Fruit fly (Drosophila melanogaster) whole organism, embryonic: ENCODE results near the gene Vsp37A.

Source experiments
- Aef1 ChIP-seq: fragments of 200-800 bp; sonication (Bioruptor generic); IDR thresholded peaks from 3 replicates; pipeline ENCODE4 v1.3.6; 2022; ENCODE audit warnings: missing biosample characterization, missing genetic modification characterization
- BEAF-32 ChIP-seq: fragments of 200-800 bp; sonication (Bioruptor generic); optimal IDR thresholded peaks from 3 replicates; lab custom pipeline; 2017; ENCODE audit warnings: missing biosample characterization, missing genetic modification characterization, mild to moderate bottlenecking, moderate library complexity, missing genetic modification reagents
- Blimp-1 ChIP-seq: fragments of 200-800 bp; sonication (Bioruptor generic); optimal IDR thresholded peaks from 3 replicates; lab custom pipeline; 2018; ENCODE audit warnings: missing biosample characterization, missing genetic modification characterization, mild to moderate bottlenecking, moderate library complexity, missing genetic modification reagents
- CG10267 ChIP-seq: fragments of 200-800 bp; sonication (Bioruptor generic); optimal IDR thresholded peaks from 2 replicates; lab custom pipeline; 2018; ENCODE audit warnings: missing biosample characterization, mild to moderate bottlenecking, missing genetic modification characterization, moderate library complexity
- CG11504 ChIP-seq: fragments of 200-800 bp; sonication (Bioruptor generic); optimal IDR thresholded peaks from 3 replicates; lab custom pipeline; 2019; ENCODE audit warnings: missing biosample characterization, mild to moderate bottlenecking, missing genetic modification characterization, moderate library complexity
- CG12299 ChIP-seq: fragments of 200-800 bp; sonication (Bioruptor generic); optimal IDR thresholded peaks from 2 replicates; lab custom pipeline; 2018; ENCODE audit warnings: missing biosample characterization, mild to moderate bottlenecking, missing genetic modification characterization
- CG13287 ChIP-seq: fragments of 200-800 bp; sonication (Bioruptor generic); IDR thresholded peaks from 2 replicates; pipeline ENCODE4 v1.3.6; 2022; ENCODE audit warnings: missing biosample characterization, missing genetic modification characterization; ENCODE audit not compliant: partially characterized antibody
- CG14667 ChIP-seq: fragments of 200-800 bp; sonication (Bioruptor generic); IDR thresholded peaks from 2 replicates; pipeline ENCODE4 v1.3.6; 2022; ENCODE audit warnings: missing biosample characterization, missing genetic modification characterization
- CG14710 ChIP-seq: fragments of 200-800 bp; sonication (Bioruptor generic); optimal IDR thresholded peaks from 3 replicates; lab custom pipeline; 2019; ENCODE audit warnings: missing biosample characterization, mild to moderate bottlenecking, missing genetic modification characterization, moderate library complexity
- CG14860 ChIP-seq: fragments of 200-800 bp; sonication (Bioruptor generic); IDR thresholded peaks from 3 replicates; pipeline ENCODE4 v1.3.6; 2022; ENCODE audit warnings: missing biosample characterization, missing genetic modification characterization; ENCODE audit not compliant: partially characterized antibody
- CG15514 ChIP-seq: fragments of 200-800 bp; sonication (Bioruptor generic); optimal IDR thresholded peaks from 3 replicates; lab custom pipeline; 2017; ENCODE audit warnings: missing biosample characterization, missing genetic modification characterization, mild to moderate bottlenecking, moderate library complexity, missing genetic modification reagents
- CG1603 ChIP-seq: fragments of 200-800 bp; sonication (Bioruptor generic); optimal IDR thresholded peaks from 2 replicates; lab custom pipeline; 2019; ENCODE audit warnings: missing biosample characterization, mild to moderate bottlenecking, missing genetic modification characterization, moderate library complexity
- CG17612 ChIP-seq: fragments of 200-800 bp; sonication (Bioruptor generic); IDR thresholded peaks from 2 replicates; pipeline ENCODE4 v1.3.6; 2022; ENCODE audit warnings: missing biosample characterization, missing genetic modification characterization
- CG30020 ChIP-seq: fragments of 200-800 bp; optimal IDR thresholded peaks from 2 replicates; lab custom pipeline; 2019; ENCODE audit warnings: missing biosample characterization, mild to moderate bottlenecking, missing genetic modification characterization, moderate library complexity
- CG30431 ChIP-seq: fragments of 200-800 bp; sonication (Bioruptor generic); optimal IDR thresholded peaks from 2 replicates; lab custom pipeline; 2017; ENCODE audit warnings: missing biosample characterization, missing genetic modification characterization
- CG34376 ChIP-seq: fragments of 200-800 bp; sonication (Bioruptor generic); optimal IDR thresholded peaks from 2 replicates; lab custom pipeline; 2018; ENCODE audit warnings: missing biosample characterization, mild to moderate bottlenecking, missing genetic modification characterization
- CG3847 ChIP-seq: fragments of 200-800 bp; sonication (Bioruptor generic); IDR thresholded peaks from 2 replicates; pipeline ENCODE4 v1.3.6; 2022; ENCODE audit warnings: missing biosample characterization, missing genetic modification characterization
- CG6791 ChIP-seq: fragments of 200-800 bp; sonication (Bioruptor generic); IDR thresholded peaks from 3 replicates; pipeline ENCODE4 v1.3.6; 2022; ENCODE audit warnings: missing biosample characterization, missing genetic modification characterization; ENCODE audit not compliant: partially characterized antibody
- CG8478 ChIP-seq: fragments of >200 bp; optimal IDR thresholded peaks from 2 replicates; lab custom pipeline; 2018
- CG8924 ChIP-seq: fragments of 200-800 bp; optimal IDR thresholded peaks from 3 replicates; lab custom pipeline; 2019; ENCODE audit warnings: missing biosample characterization, mild to moderate bottlenecking, missing genetic modification characterization, moderate library complexity
- Dip3 ChIP-seq: fragments of 200-800 bp; sonication (Bioruptor generic); optimal IDR thresholded peaks from 3 replicates; lab custom pipeline; 2016; ENCODE audit warnings: missing biosample characterization, missing genetic modification characterization
- Dp ChIP-seq: fragments of 200-800 bp; sonication (Bioruptor generic); optimal IDR thresholded peaks from 2 replicates; lab custom pipeline; 2018; ENCODE audit warnings: missing biosample characterization, mild to moderate bottlenecking, missing genetic modification characterization, moderate library complexity
- HmgZ ChIP-seq: fragments of 200-800 bp; sonication (Bioruptor generic); optimal IDR thresholded peaks from 2 replicates; lab custom pipeline; 2018; ENCODE audit warnings: missing biosample characterization, mild to moderate bottlenecking, missing genetic modification characterization
- MBD-R2 ChIP-seq: fragments of 200-800 bp; sonication (Bioruptor generic); IDR thresholded peaks from 2 replicates; pipeline ENCODE4 v1.3.6; 2022; ENCODE audit warnings: missing biosample characterization, missing genetic modification characterization
- MESR4 ChIP-seq: fragments of 200-800 bp; sonication (Bioruptor generic); optimal IDR thresholded peaks from 2 replicates; lab custom pipeline; 2018; ENCODE audit warnings: missing biosample characterization, mild to moderate bottlenecking, missing genetic modification characterization, moderate library complexity
- Med ChIP-seq: fragments of 200-800 bp; sonication (Bioruptor generic); peaks from one replicate; lab custom pipeline; 2016; ENCODE audit warnings: missing biosample characterization, missing genetic modification characterization, mild to moderate bottlenecking, inconsistent platforms, moderate library complexity
- Mes4 ChIP-seq: fragments of 200-800 bp; sonication (Bioruptor generic); optimal IDR thresholded peaks from 2 replicates; lab custom pipeline; 2016; ENCODE audit warnings: missing biosample characterization, missing genetic modification characterization
- NK7.1 ChIP-seq: fragments of 200-800 bp; sonication (Bioruptor generic); optimal IDR thresholded peaks from 3 replicates; lab custom pipeline; 2016; ENCODE audit warnings: missing biosample characterization, missing genetic modification characterization
- Scr ChIP-seq: fragments of 200-800 bp; sonication (Bioruptor generic); IDR thresholded peaks from 2 replicates; pipeline ENCODE4 v1.3.6; 2022; ENCODE audit warnings: missing biosample characterization, missing genetic modification characterization; ENCODE audit not compliant: partially characterized antibody
- Sin3A ChIP-seq: fragments of >200 bp; optimal IDR thresholded peaks from 2 replicates; lab custom pipeline; 2018
- Sry-β ChIP-seq: fragments of 200-800 bp; sonication (Bioruptor generic); optimal IDR thresholded peaks from 2 replicates; lab custom pipeline; 2018; ENCODE audit warnings: missing biosample characterization, mild to moderate bottlenecking, missing genetic modification characterization, moderate library complexity
- btn ChIP-seq: fragments of 200-800 bp; sonication (Bioruptor generic); optimal IDR thresholded peaks from 2 replicates; lab custom pipeline; 2016; ENCODE audit warnings: missing biosample characterization, missing genetic modification characterization
- croc ChIP-seq: fragments of 200-800 bp; sonication (Bioruptor generic); conservative IDR thresholded peaks from 3 replicates; pipeline ENCODE4 v1.3.6; 2022; ENCODE audit warnings: missing biosample characterization, missing genetic modification characterization
- dimm ChIP-seq: fragments of 200-800 bp; sonication (Bioruptor generic); IDR thresholded peaks from 2 replicates; pipeline ENCODE4 v1.3.6; 2022; ENCODE audit warnings: missing biosample characterization, missing genetic modification characterization
- ewg ChIP-seq: fragments of 200-800 bp; sonication (Bioruptor generic); optimal IDR thresholded peaks from 3 replicates; lab custom pipeline; 2017; ENCODE audit warnings: mild to moderate bottlenecking, missing biosample characterization, missing genetic modification reagents, missing genetic modification characterization
- exex ChIP-seq: fragments of 200-800 bp; sonication (Bioruptor generic); optimal IDR thresholded peaks from 4 replicates; lab custom pipeline; 2018; ENCODE audit warnings: missing biosample characterization, mild to moderate bottlenecking, missing genetic modification characterization, moderate library complexity
- fd3F ChIP-seq: fragments of 200-800 bp; sonication (Bioruptor generic); optimal IDR thresholded peaks from 2 replicates; lab custom pipeline; 2018; ENCODE audit warnings: missing biosample characterization, mild to moderate bottlenecking, missing genetic modification characterization, moderate library complexity
- hbn ChIP-seq: fragments of 200-800 bp; sonication (Bioruptor generic); IDR thresholded peaks from 2 replicates; pipeline ENCODE4 v1.3.6; 2022; ENCODE audit warnings: missing biosample characterization, missing genetic modification characterization; ENCODE audit not compliant: partially characterized antibody
- ind ChIP-seq: fragments of 200-800 bp; sonication (Bioruptor generic); optimal IDR thresholded peaks from 3 replicates; lab custom pipeline; 2016; ENCODE audit warnings: missing biosample characterization, missing genetic modification characterization
- jing ChIP-seq: fragments of 200-800 bp; sonication (Bioruptor generic); optimal IDR thresholded peaks from 2 replicates; lab custom pipeline; 2018; ENCODE audit warnings: missing biosample characterization, mild to moderate bottlenecking, missing genetic modification characterization
- prd ChIP-seq, 3 experiments: fragments of >200 bp in 2 of 3; fragments of 200-800 bp in 1 of 3; sonication (Bioruptor generic) in 1 of 3; optimal IDR thresholded peaks in 2 of 3; IDR thresholded peaks in 1 of 3; 2 replicates in 2 of 3; 3 replicates in 1 of 3; pipeline versions ENCODE4 v1.3.6 to Lab custom; 2017 to 2022; ENCODE audit warnings: missing biosample characterization in 1 of 3, missing genetic modification characterization in 1 of 3
- pros ChIP-seq: fragments of 200-800 bp; sonication (Bioruptor generic); optimal IDR thresholded peaks from 3 replicates; lab custom pipeline; 2019; ENCODE audit warnings: missing biosample characterization, mild to moderate bottlenecking, missing genetic modification characterization, moderate library complexity
- slbo ChIP-seq: fragments of 200-800 bp; sonication (Bioruptor generic); IDR thresholded peaks from 2 replicates; pipeline ENCODE4 v1.3.6; 2022; ENCODE audit warnings: missing biosample characterization, missing genetic modification characterization
- stwl ChIP-seq: fragments of 200-800 bp; sonication (Bioruptor generic); optimal IDR thresholded peaks from 3 replicates; lab custom pipeline; 2018; ENCODE audit warnings: missing biosample characterization, mild to moderate bottlenecking, missing genetic modification characterization, moderate library complexity
- trh ChIP-seq: fragments of 200-800 bp; sonication (Bioruptor generic); optimal IDR thresholded peaks from 2 replicates; lab custom pipeline; 2016; ENCODE audit warnings: missing biosample characterization, missing genetic modification characterization
- tx ChIP-seq: fragments of 200-800 bp; sonication (Bioruptor generic); optimal IDR thresholded peaks from 2 replicates; lab custom pipeline; 2016; ENCODE audit warnings: missing biosample characterization, missing genetic modification characterization
- unc-4 ChIP-seq: fragments of 200-800 bp; sonication (Bioruptor generic); IDR thresholded peaks from 2 replicates; pipeline ENCODE4 v1.3.6; 2022; ENCODE audit warnings: missing biosample characterization, missing genetic modification characterization; ENCODE audit not compliant: partially characterized antibody
- vfl ChIP-seq: fragments of 200-800 bp; sonication (Bioruptor generic); optimal IDR thresholded peaks from 2 replicates; lab custom pipeline; 2016; ENCODE audit warnings: missing biosample characterization, missing genetic modification characterization
- wek ChIP-seq: fragments of 200-800 bp; sonication (Bioruptor generic); optimal IDR thresholded peaks from 3 replicates; lab custom pipeline; 2018; ENCODE audit warnings: missing biosample characterization, mild to moderate bottlenecking, missing genetic modification characterization, moderate library complexity
- zen2 ChIP-seq: fragments of 200-800 bp; sonication (Bioruptor generic); IDR thresholded peaks from 3 replicates; pipeline ENCODE4 v1.3.6; 2022; ENCODE audit warnings: missing biosample characterization, missing genetic modification characterization; ENCODE audit not compliant: partially characterized antibody

Vsp37A gene

dm6 chrX:620102-620430 is 1.3 kb upstream of the Vsp37A start, which contains the start of gene spdi:
TSS of gene spdi (minus strand) at chrX:620195.
- no peak for TF ChIP-seq tx (GFP tag; lab: Kevin White, UChicago)
- no peak for TF ChIP-seq fd3F (GFP tag; lab: Kevin White, UChicago)
- no peak for TF ChIP-seq jing (GFP tag; lab: Kevin White, UChicago)
- 0 out of 3 replicates have a peak, but pooled peaks have one; percentile 35 for TF ChIP-seq zen2 (GFP tag; lab: Robert Waterston, UW)
- no peak for TF ChIP-seq CG14667 (GFP tag; lab: Robert Waterston, UW)
- TF ChIP-seq HmgZ (tag; lab: Kevin White, UChicago): peak; percentile 19
- TF ChIP-seq CG11504 (tag; lab: Kevin White, UChicago): peak; percentile 5
- TF ChIP-seq btn: no peak
- peak; percentile 29 for TF ChIP-seq CG10267 (tag; lab: Kevin White, UChicago)
- TF ChIP-seq Dp (GFP tag; lab: Kevin White, UChicago): peak; percentile 61
- TF ChIP-seq CG17612: no peak
- TF ChIP-seq CG3847: no peak
- no peak for TF ChIP-seq Blimp-1
- no peak for TF ChIP-seq Dip3 (GFP tag; lab: Kevin White, UChicago)
- TF ChIP-seq CG8478 (lab: Kevin White, UChicago): no peak
- no peak for TF ChIP-seq vfl (GFP tag; lab: Kevin White, UChicago)
- no peak for TF ChIP-seq trh (GFP tag; lab: Kevin White, UChicago)
- TF ChIP-seq CG15514 (GFP tag; lab: Kevin White, UChicago): peak; percentile 61
- peak; percentile 48 for TF ChIP-seq BEAF-32
- peak; percentile 20 for TF ChIP-seq exex (tag; lab: Kevin White, UChicago)
- TF ChIP-seq stwl (tag; lab: Kevin White, UChicago): peak; percentile 81
- TF ChIP-seq ind: no peak
- TF ChIP-seq dimm (GFP tag; lab: Robert Waterston, UW): no peak
- TF ChIP-seq hbn: peak; percentile 49; the same call in 1 of the 2 replicates
- TF ChIP-seq CG13287 (GFP tag; lab: Robert Waterston, UW): peak; percentile 58; the same call in 1 of the 2 replicates
- no peak for TF ChIP-seq prd (optimal IDR thresholded peaks at IDR 0.05; lab: Kevin White, UChicago)
- no peak for TF ChIP-seq prd (GFP tag; IDR thresholded peaks at IDR 0.05; lab: Robert Waterston, UW)
- TF ChIP-seq Scr (GFP tag; lab: Robert Waterston, UW): peak; percentile 47
- no peak for TF ChIP-seq wek (GFP tag; lab: Kevin White, UChicago)
- no peak for TF ChIP-seq ewg (GFP tag; lab: Kevin White, UChicago)
- TF ChIP-seq croc (GFP tag; lab: Robert Waterston, UW): no peak
- TF ChIP-seq Mes4 (GFP tag; lab: Kevin White, UChicago): no peak
- peak; percentile 9 for TF ChIP-seq CG12299 (tag; lab: Kevin White, UChicago)
- TF ChIP-seq MESR4 (GFP tag; lab: Kevin White, UChicago): peak; percentile 51
- TF ChIP-seq pros (GFP tag; lab: Kevin White, UChicago): no peak
- TF ChIP-seq NK7.1: no peak
- peak; percentile 12 for TF ChIP-seq CG30020
- TF ChIP-seq MBD-R2 (GFP tag; lab: Robert Waterston, UW): peak; percentile 54
- TF ChIP-seq Sry-β: peak; percentile 28
- peak; percentile 50; the same call in 1 of the 3 replicates for TF ChIP-seq CG6791
- no peak for TF ChIP-seq slbo
- peak; percentile 28 for TF ChIP-seq CG34376 (GFP tag; lab: Kevin White, UChicago)
- TF ChIP-seq CG14710 (tag; lab: Kevin White, UChicago): peak; percentile 18
- TF ChIP-seq unc-4 (GFP tag; lab: Robert Waterston, UW): 0 out of 2 replicates have a peak, but pooled peaks have one; percentile 36
- TF ChIP-seq CG14860 (GFP tag; lab: Robert Waterston, UW): no peak
- TF ChIP-seq Med (GFP tag; lab: Kevin White, UChicago): peak; percentile 14
- TF ChIP-seq CG1603: peak; percentile 38
- TF ChIP-seq Aef1 (GFP tag; lab: Robert Waterston, UW): peak; percentile 65
- TF ChIP-seq CG30431: no peak
- TF ChIP-seq Sin3A: peak; percentile 39
- peak; percentile 71 for TF ChIP-seq CG8924 (tag; lab: Kevin White, UChicago)
